Fruit fly (Drosophila melanogaster): Measurements from ENCODE around the gene CG31373.

The CG31373 gene

DNA sequence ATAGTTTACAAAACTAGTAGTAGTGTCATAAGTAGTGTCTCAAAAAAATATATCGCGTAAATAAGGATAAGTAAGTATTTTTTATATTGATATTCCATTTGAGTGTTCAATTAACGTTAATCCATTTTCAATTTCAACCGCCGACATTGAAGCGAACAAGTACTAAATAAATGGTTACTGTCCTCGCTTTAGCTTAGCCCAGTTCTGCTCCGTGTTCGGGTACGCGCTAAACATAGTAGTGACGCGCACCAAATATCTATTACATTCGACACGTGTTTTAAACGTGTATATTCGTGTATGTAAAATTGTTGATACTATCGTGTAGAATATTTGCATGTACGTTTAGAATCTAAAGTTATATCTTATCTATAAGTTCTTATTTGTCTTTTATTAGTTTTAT is 34.1 kb downstream of the CG31373 start (continued):
- no peak for TF ChIP-seq so (GFP tag; IDR thresholded peaks at IDR 0.05)
- TF ChIP-seq Hmx (GFP tag; optimal IDR thresholded peaks at IDR 0.05) = no peak
- TF ChIP-seq Optix (GFP tag; IDR thresholded peaks at IDR 0.05) = no peak
- no peak for TF ChIP-seq CG11398 (GFP tag; optimal IDR thresholded peaks at IDR 0.05)
- no peak for TF ChIP-seq CG15696 (tag; optimal IDR thresholded peaks at IDR 0.05)
- TF ChIP-seq CrebB (tag; optimal IDR thresholded peaks at IDR 0.05) = no peak
- peak; percentile 31 for TF ChIP-seq shn (GFP tag; optimal IDR thresholded peaks at IDR 0.05)
- TF ChIP-seq CG8290 (GFP tag; optimal IDR thresholded peaks at IDR 0.05) = peak; percentile 72
- TF ChIP-seq CG8290 (tag; optimal IDR thresholded peaks at IDR 0.05) = peak in 1 of 2 experiments; percentile 92
- peak; percentile 62; the same call in 2 of the 3 replicates for TF ChIP-seq CG2199 (GFP tag; IDR thresholded peaks at IDR 0.05)
- TF ChIP-seq ftz-f1 (GFP tag; optimal IDR thresholded peaks at IDR 0.05) = peak; percentile 76
- TF ChIP-seq CG10565 (GFP tag; optimal IDR thresholded peaks at IDR 0.05) = no peak
- no peak for TF ChIP-seq lov (optimal IDR thresholded peaks at IDR 0.05)
- TF ChIP-seq lov (GFP tag; IDR thresholded peaks at IDR 0.05) = no peak
- peak; percentile 53 for TF ChIP-seq nmo (GFP tag; optimal IDR thresholded peaks at IDR 0.05)
- TF ChIP-seq Lim3 (GFP tag; IDR thresholded peaks at IDR 0.05) = no peak
- TF ChIP-seq Hr78 (GFP tag; optimal IDR thresholded peaks at IDR 0.05) = no peak
- TF ChIP-seq Oli (tag; optimal IDR thresholded peaks at IDR 0.05) = no peak
- TF ChIP-seq HHEX (GFP tag; optimal IDR thresholded peaks at IDR 0.05) = no peak
- peak; percentile 93 for TF ChIP-seq HmgZ (tag; optimal IDR thresholded peaks at IDR 0.05)
- peak; percentile 44 for TF ChIP-seq CG1647 (GFP tag; optimal IDR thresholded peaks at IDR 0.05)
- TF ChIP-seq lola (GFP tag; optimal IDR thresholded peaks at IDR 0.05) = peak in 1 of 3 experiments; percentile 13
- TF ChIP-seq wor (GFP tag; IDR thresholded peaks at IDR 0.05) = no peak
- TF ChIP-seq twi (tag; optimal IDR thresholded peaks at IDR 0.05) = no peak
- TF ChIP-seq CG10959 (GFP tag; IDR thresholded peaks at IDR 0.05) = no peak
- TF ChIP-seq CG11247 (GFP tag; IDR thresholded peaks at IDR 0.05) = no peak
- peak; percentile 70 for TF ChIP-seq CG7987 (GFP tag; optimal IDR thresholded peaks at IDR 0.05)
- no peak for TF ChIP-seq Lpt (GFP tag; optimal IDR thresholded peaks at IDR 0.05)
- TF ChIP-seq CG34224 (GFP tag; IDR thresholded peaks at IDR 0.05; ENCODE audit: partially characterized antibody) = peak; percentile 60; the same call in 2 of the 3 replicates
- TF ChIP-seq slp2 (GFP tag; optimal IDR thresholded peaks at IDR 0.05) = no peak
- no peak for TF ChIP-seq ham (GFP tag; IDR thresholded peaks at IDR 0.05)
- no peak for TF ChIP-seq Gsc (GFP tag; IDR thresholded peaks at IDR 0.05)
- TF ChIP-seq Med (GFP tag) = peak; percentile 93
- TF ChIP-seq eve (GFP tag; optimal IDR thresholded peaks at IDR 0.05) = no peak
- no peak for TF ChIP-seq salm (tag; optimal IDR thresholded peaks at IDR 0.05)
- TF ChIP-seq CG32772 (GFP tag; IDR thresholded peaks at IDR 0.05) = no peak
- TF ChIP-seq ro (GFP tag; IDR thresholded peaks at IDR 0.05) = no peak
- TF ChIP-seq CG18619 (GFP tag; optimal IDR thresholded peaks at IDR 0.05) = peak; percentile 25
- peak; percentile 53 for TF ChIP-seq her (GFP tag; optimal IDR thresholded peaks at IDR 0.05)
- peak; percentile 92 for TF ChIP-seq CG42726 (GFP tag; IDR thresholded peaks at IDR 0.05; ENCODE audit: partially characterized antibody)
- peak; percentile 19 for TF ChIP-seq CG2116 (GFP tag; optimal IDR thresholded peaks at IDR 0.05)
- TF ChIP-seq da (GFP tag; optimal IDR thresholded peaks at IDR 0.05) = no peak
- no peak for TF ChIP-seq CG4707 (GFP tag; optimal IDR thresholded peaks at IDR 0.05)
- peak; percentile 39; the same call in 1 of the 4 replicates for TF ChIP-seq chinmo (GFP tag; IDR thresholded peaks at IDR 0.05; ENCODE audit: partially characterized antibody)
- peak; percentile 33 for TF ChIP-seq mam (GFP tag; optimal IDR thresholded peaks at IDR 0.05)
- no peak for TF ChIP-seq CG11696 (GFP tag; IDR thresholded peaks at IDR 0.05)
- TF ChIP-seq CG12071 (GFP tag; optimal IDR thresholded peaks at IDR 0.05) = no peak
- peak; percentile 77 for TF ChIP-seq CG33213 (GFP tag; optimal IDR thresholded peaks at IDR 0.05)
- TF ChIP-seq E2f1 (GFP tag; IDR thresholded peaks at IDR 0.05) = no peak
- TF ChIP-seq dysf (GFP tag; IDR thresholded peaks at IDR 0.05) = no peak
- TF ChIP-seq Fer3 (tag; optimal IDR thresholded peaks at IDR 0.05) = no peak
- peak; percentile 59 for TF ChIP-seq ash1 (GFP tag; optimal IDR thresholded peaks at IDR 0.05)

Data from whole organism, embryonic.